Fruit fly (Drosophila melanogaster): Measurements from ENCODE around the gene Plzf.

- TF ChIP-seq ss (GFP tag; optimal IDR thresholded peaks at IDR 0.05): no peak
- no peak for TF ChIP-seq CG7368 (GFP tag; optimal IDR thresholded peaks at IDR 0.05)
These were observed 47.6 kb downstream of the Plzf start for dm6 chr2L:12001132-12001531.

All from whole organism, prepupa.